Worm (Caenorhabditis elegans) whole organism, late embryonic: ENCODE data around the gene C46C11.4.

Experiments used
- C08G9.2 ChIP-seq: sonication (generic microtip); optimal IDR thresholded peaks from 2 replicates; lab custom pipeline; 2016; ENCODE audit warnings: mild to moderate bottlenecking, missing genetic modification characterization, moderate library complexity, missing compliant biosample characterization
- C38D4.7 ChIP-seq: fragments of 200-800 bp; sonication (Bioruptor generic); optimal IDR thresholded peaks from 2 replicates; lab custom pipeline; 2018; ENCODE audit warnings: mild to moderate bottlenecking, missing genetic modification characterization, moderate library complexity, missing compliant biosample characterization
- ceh-45 ChIP-seq: fragments of 200-800 bp; sonication (Bioruptor generic); IDR thresholded peaks from 2 replicates; pipeline ENCODE4 v1.3.6; 2022; ENCODE audit warnings: missing genetic modification reagents, missing genetic modification characterization, missing compliant biosample characterization
- ceh-6 ChIP-seq: fragments of 200-800 bp; sonication (Bioruptor generic); optimal IDR thresholded peaks from 2 replicates; lab custom pipeline; 2018; ENCODE audit warnings: mild to moderate bottlenecking, missing genetic modification characterization, missing compliant biosample characterization
- elt-2 ChIP-seq: sonication (generic microtip); optimal IDR thresholded peaks from 2 replicates; lab custom pipeline; 2016; ENCODE audit warnings: missing genetic modification reagents, missing genetic modification characterization, missing compliant biosample characterization
- hlh-13 ChIP-seq: fragments of 200-800 bp; sonication (Bioruptor generic); optimal IDR thresholded peaks from 2 replicates; lab custom pipeline; 2018; ENCODE audit warnings: mild to moderate bottlenecking, missing genetic modification characterization, missing compliant biosample characterization
- madf-2 ChIP-seq: sonication (generic microtip); optimal IDR thresholded peaks from 2 replicates; lab custom pipeline; 2017; ENCODE audit warnings: missing genetic modification characterization, missing compliant biosample characterization
- mec-3 ChIP-seq: sonication (generic microtip); optimal IDR thresholded peaks from 2 replicates; lab custom pipeline; 2016; ENCODE audit warnings: borderline replicate concordance, missing genetic modification characterization, missing compliant biosample characterization
- pag-3 ChIP-seq: sonication (generic microtip); optimal IDR thresholded peaks from 2 replicates; lab custom pipeline; 2016; ENCODE audit warnings: missing compliant biosample characterization, missing genetic modification characterization, borderline replicate concordance
- pha-4 ChIP-seq: fragments of 150-350 bp; optimal IDR thresholded peaks from 2 replicates; lab custom pipeline; 2018; ENCODE audit warnings: missing biosample characterization, missing genetic modification reagents, missing genetic modification characterization
- pqm-1 ChIP-seq: sonication (generic microtip); optimal IDR thresholded peaks from 2 replicates; lab custom pipeline; 2016; ENCODE audit warnings: missing genetic modification characterization, missing compliant biosample characterization
- sox-2 ChIP-seq: fragments of 200-800 bp; sonication (Bioruptor generic); IDR thresholded peaks from 2 replicates; pipeline ENCODE4 v1.3.6; 2022; ENCODE audit warnings: missing genetic modification reagents, missing genetic modification characterization, missing compliant biosample characterization
- ttx-3 ChIP-seq: sonication (generic microtip); optimal IDR thresholded peaks from 2 replicates; lab custom pipeline; 2016; ENCODE audit warnings: missing genetic modification reagents, missing genetic modification characterization, missing compliant biosample characterization
- unc-86 ChIP-seq: sonication (generic microtip); optimal IDR thresholded peaks from 2 replicates; lab custom pipeline; 2016; ENCODE audit warnings: missing genetic modification characterization, missing compliant biosample characterization

- no peak for TF ChIP-seq C08G9.2 (tag; lab: Kevin White, UChicago)
- TF ChIP-seq C38D4.7 (GFP tag; lab: Kevin White, UChicago), result no peak
- no peak for TF ChIP-seq ceh-6 (GFP tag; lab: Kevin White, UChicago)
- no peak for TF ChIP-seq pag-3 (tag; lab: Kevin White, UChicago)
- TF ChIP-seq elt-2 (tag; lab: Kevin White, UChicago), result no peak
- TF ChIP-seq pha-4 (tag; lab: Kevin White, UChicago), result no peak
- TF ChIP-seq pqm-1, result no peak
- TF ChIP-seq hlh-13 (GFP tag; lab: Kevin White, UChicago), result no peak
- no peak for TF ChIP-seq unc-86 (tag; lab: Kevin White, UChicago)
- TF ChIP-seq ttx-3 (tag; lab: Kevin White, UChicago), result no peak
- no peak for TF ChIP-seq ceh-45 (GFP tag; lab: Robert Waterston, UW)
- TF ChIP-seq sox-2 (GFP tag; lab: Robert Waterston, UW), result no peak
- no peak for TF ChIP-seq mec-3 (tag; lab: Kevin White, UChicago)
- TF ChIP-seq madf-2 (tag; lab: Kevin White, UChicago), result no peak
Observed at ce11 chrX:4623707-4624106, 23.3 kb downstream of the C46C11.4 start.
